Worm (Caenorhabditis elegans) whole organism, young adult: ENCODE measurements around the gene Y47D7A.19.

Experiments
- B0035.1 ChIP-seq: sonication (generic microtip); optimal IDR thresholded peaks from 2 replicates; lab custom pipeline; 2016; ENCODE audit warnings: missing genetic modification characterization, mild to moderate bottlenecking, missing compliant biosample characterization, missing genotype, missing genetic modification reagents
- B0261.1 ChIP-seq: sonication (generic microtip); optimal IDR thresholded peaks from 2 replicates; lab custom pipeline; 2016; ENCODE audit warnings: mild to moderate bottlenecking, missing genetic modification characterization, moderate library complexity, missing compliant biosample characterization
- C17E4.6 ChIP-seq: fragments of 200-800 bp; sonication (Bioruptor generic); IDR thresholded peaks from 2 replicates; pipeline ENCODE4 v1.3.6; 2022; ENCODE audit warnings: missing genetic modification reagents, missing genetic modification characterization, missing compliant biosample characterization
- D2030.7 ChIP-seq: fragments of 200-800 bp; sonication (Bioruptor generic); IDR thresholded peaks from 2 replicates; pipeline ENCODE4 v1.3.6; 2022; ENCODE audit warnings: missing genetic modification reagents, missing genetic modification characterization, missing compliant biosample characterization
- F33H1.4 ChIP-seq: fragments of 200-800 bp; sonication (Bioruptor generic); IDR thresholded peaks from 2 replicates; pipeline ENCODE4 v1.3.6; 2022; ENCODE audit warnings: missing genetic modification reagents, missing genetic modification characterization, missing compliant biosample characterization
- F37B4.10 ChIP-seq: fragments of 200-800 bp; sonication (Bioruptor generic); IDR thresholded peaks from 2 replicates; pipeline ENCODE4 v1.3.6; 2022; ENCODE audit warnings: missing genetic modification characterization, missing compliant biosample characterization
- F39B2.1 ChIP-seq: fragments of 200-800 bp; sonication (Bioruptor generic); IDR thresholded peaks from 2 replicates; pipeline ENCODE4 v1.3.6; 2022; ENCODE audit warnings: missing genetic modification reagents, missing genetic modification characterization, missing compliant biosample characterization
- F52B5.7 ChIP-seq: sonication (generic microtip); optimal IDR thresholded peaks from 2 replicates; lab custom pipeline; 2016; ENCODE audit warnings: mild to moderate bottlenecking, missing genetic modification characterization, missing compliant biosample characterization
- F57A8.1 ChIP-seq: fragments of 200-800 bp; sonication (Bioruptor generic); optimal IDR thresholded peaks from 2 replicates; lab custom pipeline; 2018; ENCODE audit warnings: mild to moderate bottlenecking, missing genetic modification characterization, moderate library complexity, missing compliant biosample characterization
- F57C9.4 ChIP-seq: sonication (generic microtip); optimal IDR thresholded peaks from 2 replicates; lab custom pipeline; 2017; ENCODE audit warnings: mild to moderate bottlenecking, missing genetic modification characterization, missing compliant biosample characterization
- K11D2.4 ChIP-seq: fragments of 200-800 bp; sonication (Bioruptor generic); IDR thresholded peaks from 2 replicates; pipeline ENCODE4 v1.3.6; 2022; ENCODE audit warnings: missing genetic modification reagents, missing genetic modification characterization, missing compliant biosample characterization
- T07F8.4 ChIP-seq: sonication (generic microtip); optimal IDR thresholded peaks from 2 replicates; lab custom pipeline; 2016; ENCODE audit warnings: mild to moderate bottlenecking, missing genetic modification characterization, moderate library complexity, missing compliant biosample characterization
- T26A5.8 ChIP-seq: sonication (generic microtip); optimal IDR thresholded peaks from 2 replicates; lab custom pipeline; 2016; ENCODE audit warnings: missing genetic modification characterization, missing compliant biosample characterization
- atf-7 ChIP-seq: sonication (generic microtip); optimal IDR thresholded peaks from 2 replicates; lab custom pipeline; 2017; ENCODE audit warnings: mild to moderate bottlenecking, missing genetic modification characterization, missing compliant biosample characterization
- attf-5 ChIP-seq: fragments of 200-800 bp; sonication (Bioruptor generic); optimal IDR thresholded peaks from 2 replicates; lab custom pipeline; 2018; ENCODE audit warnings: mild to moderate bottlenecking, missing genetic modification characterization, missing compliant biosample characterization
- attf-6 ChIP-seq: fragments of 200-800 bp; sonication (Bioruptor generic); IDR thresholded peaks from 2 replicates; pipeline ENCODE4 v1.3.6; 2022; ENCODE audit warnings: missing genetic modification reagents, missing genetic modification characterization, missing compliant biosample characterization
- bed-1 ChIP-seq: fragments of 200-800 bp; sonication (Bioruptor generic); IDR thresholded peaks from 2 replicates; pipeline ENCODE4 v1.3.6; 2022; ENCODE audit warnings: missing genetic modification reagents, missing genetic modification characterization, missing compliant biosample characterization
- ccch-3 ChIP-seq: fragments of 200-800 bp; sonication (Bioruptor generic); optimal IDR thresholded peaks from 2 replicates; lab custom pipeline; 2018; ENCODE audit warnings: mild to moderate bottlenecking, missing genetic modification characterization, missing compliant biosample characterization
- ceh-100 ChIP-seq: fragments of 200-800 bp; sonication (Bioruptor generic); IDR thresholded peaks from 2 replicates; pipeline ENCODE4 v1.3.6; 2022; ENCODE audit warnings: missing genetic modification reagents, missing genetic modification characterization, missing compliant biosample characterization
- ceh-27 ChIP-seq: fragments of 200-800 bp; sonication (Bioruptor generic); optimal IDR thresholded peaks from 2 replicates; lab custom pipeline; 2018; ENCODE audit warnings: mild to moderate bottlenecking, missing genetic modification characterization, moderate library complexity, missing compliant biosample characterization
- ceh-91 ChIP-seq: fragments of 200-800 bp; sonication (Bioruptor generic); IDR thresholded peaks from 2 replicates; pipeline ENCODE4 v1.3.6; 2022; ENCODE audit warnings: missing genetic modification reagents, missing genetic modification characterization, missing compliant biosample characterization
- dpl-1 ChIP-seq: fragments of 150-350 bp; optimal IDR thresholded peaks from 2 replicates; lab custom pipeline; 2014; ENCODE audit warnings: missing biosample characterization, missing genetic modification reagents, missing genetic modification characterization
- egl-44 ChIP-seq: fragments of 200-800 bp; sonication (Bioruptor generic); IDR thresholded peaks from 2 replicates; pipeline ENCODE4 v1.3.6; 2022; ENCODE audit warnings: missing genetic modification reagents, missing genetic modification characterization, missing compliant biosample characterization
- fkh-3 ChIP-seq: sonication (generic microtip); optimal IDR thresholded peaks from 2 replicates; lab custom pipeline; 2016; ENCODE audit warnings: mild to moderate bottlenecking, missing genetic modification characterization, missing compliant biosample characterization
- gei-17 ChIP-seq: fragments of 200-800 bp; sonication (Bioruptor generic); optimal IDR thresholded peaks from 2 replicates; lab custom pipeline; 2018; ENCODE audit warnings: mild to moderate bottlenecking, missing genetic modification characterization, missing compliant biosample characterization
- him-1 ChIP-seq: sonication (generic microtip); optimal IDR thresholded peaks from 2 replicates; lab custom pipeline; 2016; ENCODE audit warnings: missing genotype, missing genetic modification reagents, missing genetic modification characterization, missing compliant biosample characterization
- hmg-20 ChIP-seq: fragments of 200-800 bp; sonication (Bioruptor generic); IDR thresholded peaks from 2 replicates; pipeline ENCODE4 v1.3.6; 2022; ENCODE audit warnings: missing genetic modification reagents, missing genetic modification characterization, missing compliant biosample characterization
- let-526 ChIP-seq: fragments of 200-800 bp; sonication (Bioruptor generic); IDR thresholded peaks from 2 replicates; pipeline ENCODE4 v1.3.6; 2022; ENCODE audit warnings: missing genetic modification reagents, missing genetic modification characterization, missing compliant biosample characterization
- let-607 ChIP-seq, 2 experiments: fragments of 200-800 bp in 1 of 2; sonication (Bioruptor generic) in 1 of 2; sonication (generic microtip) in 1 of 2; optimal IDR thresholded peaks; 2 replicates each; lab custom pipeline; 2016 to 2018; ENCODE audit warnings: mild to moderate bottlenecking in 2 of 2, missing compliant biosample characterization in 2 of 2, missing genetic modification characterization in 2 of 2, moderate library complexity in 2 of 2, missing genotype in 1 of 2
- lsl-1 ChIP-seq: fragments of 200-800 bp; sonication (Bioruptor generic); optimal IDR thresholded peaks from 2 replicates; lab custom pipeline; 2018; ENCODE audit warnings: mild to moderate bottlenecking, missing genetic modification characterization, moderate library complexity, missing compliant biosample characterization
- lsy-27 ChIP-seq: sonication (generic microtip); optimal IDR thresholded peaks from 2 replicates; lab custom pipeline; 2017; ENCODE audit warnings: missing genetic modification characterization, mild to moderate bottlenecking, missing compliant biosample characterization, antibody characterized with exemption, missing genotype, borderline replicate concordance; ENCODE audit not compliant: insufficient read depth
- madf-3 ChIP-seq: fragments of 200-800 bp; sonication (Bioruptor generic); IDR thresholded peaks from 2 replicates; pipeline ENCODE4 v1.3.6; 2022; ENCODE audit warnings: missing genetic modification reagents, missing genetic modification characterization, missing compliant biosample characterization
- mel-28 ChIP-seq: sonication (generic microtip); optimal IDR thresholded peaks from 2 replicates; lab custom pipeline; 2016; ENCODE audit warnings: borderline replicate concordance, mild to moderate bottlenecking, missing genetic modification characterization, missing compliant biosample characterization
- nfya-1 ChIP-seq: sonication (generic microtip); optimal IDR thresholded peaks from 2 replicates; lab custom pipeline; 2017; ENCODE audit warnings: antibody characterized with exemption, missing compliant biosample characterization, missing genetic modification characterization, borderline replicate concordance; ENCODE audit not compliant: insufficient read depth
- nfyb-1 ChIP-seq: fragments of 200-800 bp; sonication (Bioruptor generic); IDR thresholded peaks from 2 replicates; pipeline ENCODE4 v1.3.6; 2022; ENCODE audit warnings: missing genetic modification reagents, missing genetic modification characterization, missing compliant biosample characterization
- nhr-120 ChIP-seq: fragments of 200-800 bp; sonication (Bioruptor generic); IDR thresholded peaks from 2 replicates; pipeline ENCODE4 v1.3.6; 2022; ENCODE audit warnings: missing genetic modification characterization, missing compliant biosample characterization
- nhr-90 ChIP-seq: sonication (generic microtip); optimal IDR thresholded peaks from 2 replicates; lab custom pipeline; 2016; ENCODE audit warnings: missing genotype, mild to moderate bottlenecking, missing genetic modification characterization, missing compliant biosample characterization
- rcor-1 ChIP-seq: fragments of 200-800 bp; sonication (Bioruptor generic); IDR thresholded peaks from 2 replicates; pipeline ENCODE4 v1.3.6; 2022; ENCODE audit warnings: missing genetic modification reagents, missing genetic modification characterization, missing compliant biosample characterization
- sdz-38 ChIP-seq: sonication (generic microtip); optimal IDR thresholded peaks from 2 replicates; lab custom pipeline; 2016; ENCODE audit warnings: missing genotype, missing genetic modification characterization, missing compliant biosample characterization
- snpc-1.3 ChIP-seq: sonication (generic microtip); optimal IDR thresholded peaks from 2 replicates; lab custom pipeline; 2017; ENCODE audit warnings: missing genetic modification characterization, mild to moderate bottlenecking, missing compliant biosample characterization, antibody characterized with exemption, moderate library complexity, missing genotype, missing genetic modification reagents; ENCODE audit not compliant: insufficient read depth
- snpc-4 ChIP-seq, 5 experiments: fragments of 150-350 bp in 1 of 5; sonication (generic microtip) in 4 of 5; optimal IDR thresholded peaks; 2 replicates each; lab custom pipeline; 2014 to 2018; ENCODE audit warnings: missing genetic modification characterization in 5 of 5, missing biosample characterization in 3 of 5, antibody characterized with exemption in 2 of 5, mild to moderate bottlenecking in 2 of 5, missing compliant biosample characterization in 2 of 5, missing genotype in 2 of 5, moderate library complexity in 2 of 5, missing genetic modification reagents in 1 of 5
- somi-1 ChIP-seq: fragments of 200-800 bp; sonication (Bioruptor generic); optimal IDR thresholded peaks from 2 replicates; lab custom pipeline; 2018; ENCODE audit warnings: mild to moderate bottlenecking, missing genetic modification characterization, missing compliant biosample characterization
- sptf-2 ChIP-seq: fragments of 200-800 bp; sonication (Bioruptor generic); optimal IDR thresholded peaks from 2 replicates; lab custom pipeline; 2018; ENCODE audit warnings: mild to moderate bottlenecking, missing genetic modification characterization, missing compliant biosample characterization
- unc-130 ChIP-seq: sonication (generic microtip); optimal IDR thresholded peaks from 2 replicates; lab custom pipeline; 2016; ENCODE audit warnings: missing genetic modification reagents, missing genetic modification characterization, missing compliant biosample characterization
- ztf-18 ChIP-seq: sonication (generic microtip); optimal IDR thresholded peaks from 2 replicates; lab custom pipeline; 2016; ENCODE audit warnings: missing genotype, mild to moderate bottlenecking, missing genetic modification characterization, missing compliant biosample characterization
- ztf-22 ChIP-seq: fragments of 200-800 bp; sonication (Bioruptor generic); optimal IDR thresholded peaks from 2 replicates; lab custom pipeline; 2018; ENCODE audit warnings: mild to moderate bottlenecking, missing genetic modification characterization, moderate library complexity, missing compliant biosample characterization
- ztf-3 ChIP-seq: fragments of 200-800 bp; sonication (Bioruptor generic); optimal IDR thresholded peaks from 2 replicates; lab custom pipeline; 2018; ENCODE audit warnings: mild to moderate bottlenecking, missing genetic modification characterization, missing compliant biosample characterization

The Y47D7A.19 gene

DNA sequence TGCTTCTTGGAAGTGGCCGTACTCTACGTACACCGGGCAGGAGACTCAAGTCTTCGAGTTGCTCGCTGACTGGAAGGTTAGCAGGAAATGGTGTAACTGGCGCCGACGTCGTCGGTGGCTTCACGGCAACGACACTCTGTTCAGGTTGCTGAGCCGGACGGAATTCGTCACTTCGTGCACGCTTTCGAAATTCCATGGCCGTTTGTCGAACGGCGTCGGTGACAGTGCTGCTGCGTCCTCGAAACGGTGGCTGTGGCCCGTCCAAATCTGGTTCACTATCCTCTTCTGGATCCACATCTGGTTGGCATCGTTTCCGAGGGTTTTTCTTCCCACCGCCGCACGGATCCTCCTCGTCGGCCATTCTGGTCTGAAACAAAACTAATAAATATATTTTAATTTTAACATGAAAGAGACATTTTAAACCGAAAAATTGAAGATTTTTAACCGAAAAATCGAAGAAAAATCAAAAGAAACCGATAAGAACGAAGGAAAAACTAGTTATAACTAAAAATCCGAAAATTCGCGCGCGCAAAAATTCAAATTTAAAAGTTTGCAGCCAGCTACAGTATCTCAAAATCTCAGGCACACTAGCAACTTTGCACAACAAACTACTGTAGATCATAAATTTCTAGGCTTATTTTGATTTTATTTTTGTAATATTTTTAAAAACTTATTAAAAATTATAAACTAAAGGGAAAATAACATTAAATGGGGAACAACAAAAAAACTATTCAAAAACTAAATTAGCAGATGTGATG is 48.2 kb upstream of the Y47D7A.19 start, which contains the start of gene F32D1.7 (continued):
- TF ChIP-seq B0035.1 (tag; lab: Kevin White, UChicago) = no peak
- TF ChIP-seq ztf-3 (GFP tag; lab: Kevin White, UChicago) = no peak
- no peak for TF ChIP-seq F57C9.4 (tag; lab: Kevin White, UChicago)
- TF ChIP-seq F52B5.7 (tag; lab: Kevin White, UChicago) = no peak
- TF ChIP-seq snpc-1.3 (tag; lab: Kevin White, UChicago) = peak; percentile 36
- TF ChIP-seq gei-17 (GFP tag; lab: Kevin White, UChicago) = no peak
- peak; percentile 6 for TF ChIP-seq snpc-4 (GFP tag; optimal IDR thresholded peaks at IDR 0.05; lab: Kevin White, UChicago)
- TF ChIP-seq snpc-4 (tag; optimal IDR thresholded peaks at IDR 0.05; lab: Kevin White, UChicago) = peak in 1 of 4 experiments; percentile 14
- TF ChIP-seq bed-1 (GFP tag; lab: Robert Waterston, UW) = no peak
- no peak for TF ChIP-seq hmg-20 (GFP tag; lab: Robert Waterston, UW)
- TF ChIP-seq ccch-3 (GFP tag; lab: Kevin White, UChicago) = no peak
- TF ChIP-seq let-526 (GFP tag; lab: Robert Waterston, UW) = no peak
- no peak for TF ChIP-seq ceh-100 (GFP tag; lab: Robert Waterston, UW)
- no peak for TF ChIP-seq nfyb-1 (GFP tag; lab: Robert Waterston, UW)
- no peak for TF ChIP-seq nfya-1 (tag; lab: Kevin White, UChicago)
- TF ChIP-seq nhr-120 = no peak
- peak; percentile 34 for TF ChIP-seq him-1 (tag; lab: Kevin White, UChicago)
- no peak for TF ChIP-seq let-607 (tag; optimal IDR thresholded peaks at IDR 0.05; lab: Kevin White, UChicago)
- TF ChIP-seq madf-3 (GFP tag; lab: Robert Waterston, UW) = no peak
- peak; percentile 87 for TF ChIP-seq D2030.7 (GFP tag; lab: Robert Waterston, UW)
- TF ChIP-seq ztf-22 (GFP tag; lab: Kevin White, UChicago) = no peak
- TF ChIP-seq F57A8.1 (GFP tag; lab: Kevin White, UChicago) = no peak
- TF ChIP-seq B0261.1 (tag; lab: Kevin White, UChicago) = no peak
- TF ChIP-seq fkh-3 (tag; lab: Kevin White, UChicago) = no peak
- TF ChIP-seq unc-130 (GFP tag; lab: Kevin White, UChicago) = peak; percentile 38
- no peak for TF ChIP-seq T26A5.8 (tag; lab: Kevin White, UChicago)
- TF ChIP-seq ceh-91 = peak; percentile 91
- TF ChIP-seq sptf-2 = no peak
- no peak for TF ChIP-seq nhr-90 (tag; lab: Kevin White, UChicago)
- TF ChIP-seq F37B4.10 (GFP tag; lab: Robert Waterston, UW) = no peak
- TF ChIP-seq attf-6 (GFP tag; lab: Robert Waterston, UW) = no peak
- TF ChIP-seq T07F8.4 = no peak
- no peak for TF ChIP-seq lsy-27 (tag; lab: Kevin White, UChicago)
- TF ChIP-seq lsl-1 = peak; percentile 99
- no peak for TF ChIP-seq mel-28
- TF ChIP-seq sdz-38 (tag; lab: Kevin White, UChicago) = no peak
- TF ChIP-seq ceh-27 (GFP tag; lab: Kevin White, UChicago) = no peak
- TF ChIP-seq K11D2.4 (GFP tag; lab: Robert Waterston, UW) = no peak
- TF ChIP-seq rcor-1 (GFP tag; lab: Robert Waterston, UW) = peak; percentile 66
- TF ChIP-seq attf-5 (GFP tag; lab: Kevin White, UChicago) = no peak
- TF ChIP-seq ztf-18 = no peak
- no peak for TF ChIP-seq C17E4.6
- peak; percentile 90 for TF ChIP-seq dpl-1 (GFP tag; lab: Kevin White, UChicago)
- TF ChIP-seq somi-1 (GFP tag; lab: Kevin White, UChicago) = no peak
- TF ChIP-seq egl-44 (GFP tag; lab: Robert Waterston, UW) = no peak
- TF ChIP-seq atf-7 = no peak
- TF ChIP-seq F33H1.4 = peak; percentile 78
- TF ChIP-seq F39B2.1 (GFP tag; lab: Robert Waterston, UW) = no peak
